Fruit fly (Drosophila melanogaster) whole organism, wandering third instar larva: ENCODE measurements around the gene CG33932.

Experiments used
- Abd-B ChIP-seq: fragments of >200 bp; optimal IDR thresholded peaks from 2 replicates; lab custom pipeline; 2017; ENCODE audit warnings: missing biosample characterization, missing genetic modification characterization
- CG32264 ChIP-seq: fragments of 200-800 bp; sonication (Bioruptor generic); optimal IDR thresholded peaks from 2 replicates; lab custom pipeline; 2016; ENCODE audit warnings: missing biosample characterization, missing genetic modification characterization
- CG9705 ChIP-seq: fragments of 200-800 bp; sonication (Bioruptor generic); optimal IDR thresholded peaks from 2 replicates; lab custom pipeline; 2018; ENCODE audit warnings: missing biosample characterization, mild to moderate bottlenecking, missing genetic modification characterization
- CrebA ChIP-seq: fragments of 200-800 bp; sonication (Bioruptor generic); optimal IDR thresholded peaks from 2 replicates; lab custom pipeline; 2016; ENCODE audit warnings: missing biosample characterization, mild to moderate bottlenecking, missing genetic modification characterization, borderline replicate concordance
- Dfd ChIP-seq: fragments of >200 bp; optimal IDR thresholded peaks from 2 replicates; lab custom pipeline; 2017; ENCODE audit warnings: missing biosample characterization, missing genetic modification characterization
- Dif ChIP-seq: fragments of 200-275, 200-300 bp; sonication (Bioruptor generic); optimal IDR thresholded peaks from 2 replicates; lab custom pipeline; 2018; ENCODE audit warnings: missing biosample characterization, missing genetic modification characterization; ENCODE audit not compliant: partially characterized antibody
- GATAd ChIP-seq: sonication (Bioruptor generic); optimal IDR thresholded peaks from 2 replicates; lab custom pipeline; 2016; ENCODE audit warnings: missing biosample characterization, missing genetic modification characterization
- HLH106 ChIP-seq: fragments of 200-800 bp; optimal IDR thresholded peaks from 3 replicates; lab custom pipeline; 2019; ENCODE audit warnings: missing biosample characterization, mild to moderate bottlenecking, missing genetic modification characterization, moderate library complexity
- Hnf4 ChIP-seq: fragments of 200-800 bp; sonication (Bioruptor generic); optimal IDR thresholded peaks from 2 replicates; lab custom pipeline; 2016; ENCODE audit warnings: missing biosample characterization, mild to moderate bottlenecking, missing genetic modification characterization
- Hr78 ChIP-seq: fragments of >200 bp; optimal IDR thresholded peaks from 2 replicates; lab custom pipeline; 2017; ENCODE audit warnings: missing biosample characterization, missing genetic modification characterization
- Hr83 ChIP-seq: fragments of 200-300 bp; sonication (Bioruptor generic); optimal IDR thresholded peaks from 2 replicates; lab custom pipeline; 2016; ENCODE audit warnings: missing biosample characterization, mild to moderate bottlenecking, missing genetic modification characterization, moderate library complexity; ENCODE audit not compliant: poor library complexity, severe bottlenecking
- Jra ChIP-seq: sonication (Bioruptor generic); optimal IDR thresholded peaks from 2 replicates; lab custom pipeline; 2016; ENCODE audit warnings: missing biosample characterization, missing genetic modification characterization
- Mio ChIP-seq: sonication (Bioruptor generic); optimal IDR thresholded peaks from 2 replicates; lab custom pipeline; 2016; ENCODE audit warnings: missing biosample characterization, missing genetic modification characterization
- Myc ChIP-seq: fragments of >200 bp; optimal IDR thresholded peaks from 2 replicates; lab custom pipeline; 2017
- N ChIP-seq: fragments of >200 bp; optimal IDR thresholded peaks from 2 replicates; lab custom pipeline; 2018; ENCODE audit warnings: missing biosample characterization, missing external identifiers, missing genetic modification characterization
- OdsH ChIP-seq: fragments of 200-800 bp; sonication (Bioruptor generic); optimal IDR thresholded peaks from 2 replicates; lab custom pipeline; 2016; ENCODE audit warnings: missing biosample characterization, mild to moderate bottlenecking, missing genetic modification characterization
- Rel ChIP-seq, 2 experiments: fragments of 200-800 bp; sonication (Bioruptor generic) in 1 of 2; optimal IDR thresholded peaks; 2 replicates in 1 of 2; 3 replicates in 1 of 2; lab custom pipeline; 2016 to 2019; ENCODE audit warnings: mild to moderate bottlenecking in 2 of 2, missing biosample characterization in 2 of 2, missing genetic modification characterization in 2 of 2, moderate library complexity in 1 of 2
- Sp1 ChIP-seq: fragments of 200-800 bp; sonication (Bioruptor generic); optimal IDR thresholded peaks from 3 replicates; lab custom pipeline; 2019; ENCODE audit warnings: missing biosample characterization, mild to moderate bottlenecking, missing genetic modification characterization, moderate library complexity
- Vsx2 ChIP-seq: fragments of 200-300, 225-300 bp; sonication (Bioruptor generic); optimal IDR thresholded peaks from 2 replicates; lab custom pipeline; 2018; ENCODE audit warnings: missing biosample characterization, missing genetic modification characterization; ENCODE audit not compliant: partially characterized antibody
- br ChIP-seq: fragments of 200-800 bp; sonication (Bioruptor generic); optimal IDR thresholded peaks from 2 replicates; lab custom pipeline; 2016; ENCODE audit warnings: missing biosample characterization, missing genetic modification characterization
- brk ChIP-seq: fragments of 200-800 bp; sonication (Bioruptor generic); optimal IDR thresholded peaks from 2 replicates; lab custom pipeline; 2016; ENCODE audit warnings: missing biosample characterization, mild to moderate bottlenecking, missing genetic modification characterization
- dl ChIP-seq, 2 experiments: fragments of 175-275, 200-275 bp in 1 of 2; fragments of 200-275 bp in 1 of 2; sonication (Bioruptor generic); optimal IDR thresholded peaks; lab custom pipeline; 2018; ENCODE audit warnings: mild to moderate bottlenecking in 2 of 2, missing biosample characterization in 2 of 2, missing genetic modification characterization in 2 of 2, moderate library complexity in 2 of 2; ENCODE audit not compliant: partially characterized antibody in 2 of 2, insufficient read depth in 1 of 2
- dmrt93B ChIP-seq: fragments of 200-800 bp; sonication (Bioruptor generic); optimal IDR thresholded peaks from 2 replicates; lab custom pipeline; 2018; ENCODE audit warnings: missing biosample characterization, mild to moderate bottlenecking, missing genetic modification characterization
- dsf ChIP-seq: sonication (Bioruptor generic); optimal IDR thresholded peaks from 2 replicates; lab custom pipeline; 2016; ENCODE audit warnings: missing biosample characterization, missing genetic modification characterization, borderline replicate concordance
- ey ChIP-seq: fragments of 200-800 bp; sonication (Bioruptor generic); optimal IDR thresholded peaks from 2 replicates; lab custom pipeline; 2016; ENCODE audit warnings: missing biosample characterization, missing genetic modification characterization
- foxo ChIP-seq, 2 experiments: fragments of 200-800 bp; sonication (Bioruptor generic); optimal IDR thresholded peaks; 2 replicates in 1 of 2; 3 replicates in 1 of 2; lab custom pipeline; 2016 to 2017; ENCODE audit warnings: missing biosample characterization in 2 of 2, missing genetic modification characterization in 2 of 2
- fru ChIP-seq: fragments of 200-800 bp; sonication (Bioruptor generic); optimal IDR thresholded peaks from 3 replicates; lab custom pipeline; 2016; ENCODE audit warnings: missing biosample characterization, mild to moderate bottlenecking, missing genetic modification characterization
- h ChIP-seq: fragments of 200-800 bp; sonication (Bioruptor generic); optimal IDR thresholded peaks from 3 replicates; lab custom pipeline; 2016; ENCODE audit warnings: missing biosample characterization, mild to moderate bottlenecking, missing genetic modification characterization
- jim ChIP-seq: fragments of 175-275, 200-325 bp; sonication (Bioruptor generic); optimal IDR thresholded peaks from 2 replicates; lab custom pipeline; 2016; ENCODE audit warnings: missing biosample characterization, mild to moderate bottlenecking, missing genetic modification characterization
- lola ChIP-seq: fragments of >200 bp; optimal IDR thresholded peaks from 2 replicates; lab custom pipeline; 2017; ENCODE audit warnings: missing biosample characterization, missing genetic modification characterization
- pan ChIP-seq: fragments of >200 bp; optimal IDR thresholded peaks from 2 replicates; lab custom pipeline; 2017
- psq ChIP-seq: fragments of 200-800 bp; sonication (Bioruptor generic); optimal IDR thresholded peaks from 3 replicates; lab custom pipeline; 2017; ENCODE audit warnings: missing biosample characterization, mild to moderate bottlenecking, missing genetic modification characterization, moderate library complexity
- rgr ChIP-seq: fragments of 200-800 bp; sonication (Bioruptor generic); optimal IDR thresholded peaks from 3 replicates; lab custom pipeline; 2016; ENCODE audit warnings: missing biosample characterization, mild to moderate bottlenecking, missing genetic modification characterization
- sage ChIP-seq: fragments of 200-800 bp; sonication (Bioruptor generic); optimal IDR thresholded peaks from 2 replicates; lab custom pipeline; 2016; ENCODE audit warnings: missing biosample characterization, mild to moderate bottlenecking, missing genetic modification characterization
- sv ChIP-seq: fragments of 200-800 bp; sonication (Bioruptor generic); optimal IDR thresholded peaks from 3 replicates; lab custom pipeline; 2016; ENCODE audit warnings: missing biosample characterization, missing genetic modification characterization
- tai ChIP-seq: sonication (Bioruptor generic); optimal IDR thresholded peaks from 2 replicates; lab custom pipeline; 2016; ENCODE audit warnings: missing biosample characterization, missing genetic modification characterization
- usp ChIP-seq: fragments of >200 bp; optimal IDR thresholded peaks from 2 replicates; lab custom pipeline; 2017; ENCODE audit warnings: missing biosample characterization, missing genetic modification characterization
- woc ChIP-seq: sonication (Bioruptor generic); optimal IDR thresholded peaks from 2 replicates; lab custom pipeline; 2016; ENCODE audit warnings: missing biosample characterization, mild to moderate bottlenecking, missing genetic modification characterization

CG33932 gene

dm6 chrX:19696845-19697244 lies 47.4 kb upstream of the CG33932 start, which contains the start of gene Cdc42:
Cdc42 (plus strand) TSS chrX:19697091.
- TF ChIP-seq Hr83 (GFP tag; lab: Kevin White, UChicago): peak; percentile 12
- TF ChIP-seq jim (GFP tag; lab: Kevin White, UChicago): no peak
- TF ChIP-seq Dif (GFP tag; lab: Kevin White, UChicago): no peak
- no peak for TF ChIP-seq br (GFP tag; lab: Kevin White, UChicago)
- TF ChIP-seq, all 38 proteins: peak for 1

dm6 chrX:19697255-19697877 lies 46.9 kb upstream of the CG33932 start:
- TF ChIP-seq usp (GFP tag; lab: Kevin White, UChicago) (no peak), Dif (GFP tag; lab: Kevin White, UChicago) (peak; percentile 16), ey (GFP tag; lab: Kevin White, UChicago) (no peak), N (GFP tag; lab: Kevin White, UChicago) (peak; percentile 96), br (GFP tag; lab: Kevin White, UChicago) (no peak), Abd-B (GFP tag; lab: Kevin White, UChicago) (peak; percentile 50), tai (no peak), psq (GFP tag; lab: Kevin White, UChicago) (peak; percentile 44), GATAd (no peak), Jra (peak; percentile 41), pan (lab: Kevin White, UChicago) (no peak), jim (GFP tag; lab: Kevin White, UChicago) (no peak), dl (GFP tag; optimal IDR thresholded peaks at IDR 0.05; lab: Kevin White, UChicago; ENCODE audit: insufficient read depth in 1 of 2, partially characterized antibody in 2 of 2) (no peak), Rel (GFP tag; optimal IDR thresholded peaks at IDR 0.05; lab: Kevin White, UChicago) (no peak), Rel (tag; optimal IDR thresholded peaks at IDR 0.05; lab: Kevin White, UChicago) (peak; percentile 9), Sp1 (GFP tag; lab: Kevin White, UChicago) (peak; percentile 12), Hr78 (GFP tag; lab: Kevin White, UChicago) (no peak), CrebA (no peak), CG32264 (GFP tag; lab: Kevin White, UChicago) (no peak), OdsH (GFP tag; lab: Kevin White, UChicago) (peak; percentile 19), Hnf4 (GFP tag; lab: Kevin White, UChicago) (no peak), Myc (lab: Kevin White, UChicago) (no peak), foxo (GFP tag; optimal IDR thresholded peaks at IDR 0.05; lab: Kevin White, UChicago) (peak in 1 of 2 experiments; percentile 7), woc (GFP tag; lab: Kevin White, UChicago) (no peak), rgr (GFP tag; lab: Kevin White, UChicago) (peak; percentile 30), Dfd (GFP tag; lab: Kevin White, UChicago) (no peak), HLH106 (peak; percentile 20), Hr83 (GFP tag; lab: Kevin White, UChicago) (peak; percentile 62), dsf (GFP tag; lab: Kevin White, UChicago) (no peak), brk (GFP tag; lab: Kevin White, UChicago) (no peak), fru (GFP tag; lab: Kevin White, UChicago) (no peak), Vsx2 (GFP tag; lab: Kevin White, UChicago) (no peak), dmrt93B (GFP tag; lab: Kevin White, UChicago) (no peak), Mio (no peak), lola (no peak), CG9705 (GFP tag; lab: Kevin White, UChicago) (peak; percentile 48), sv (GFP tag; lab: Kevin White, UChicago) (no peak), sage (no peak), h (GFP tag; lab: Kevin White, UChicago) (peak; percentile 38)
